Worm (Caenorhabditis elegans) whole organism, L3 larva: Measurements from ENCODE around the gene dtmk-1.

Source experiments
- R02D3.7 ChIP-seq: fragments of 150-350 bp; optimal IDR thresholded peaks from 2 replicates; lab custom pipeline; 2014; ENCODE audit warnings: missing biosample characterization, missing genetic modification characterization
- ceh-9 ChIP-seq: sonication (generic microtip); optimal IDR thresholded peaks from 2 replicates; lab custom pipeline; 2018; ENCODE audit warnings: missing biosample characterization, missing genetic modification characterization
- egl-5 ChIP-seq: fragments of 150-350 bp; optimal IDR thresholded peaks from 2 replicates; lab custom pipeline; 2017; ENCODE audit warnings: missing biosample characterization, missing genetic modification reagents, missing genetic modification characterization, inconsistent platforms
- fkh-10 ChIP-seq: sonication (generic microtip); optimal IDR thresholded peaks from 2 replicates; lab custom pipeline; 2017; ENCODE audit warnings: missing biosample characterization, missing genetic modification reagents, missing genetic modification characterization
- jun-1 ChIP-seq: fragments of 150-350 bp; optimal IDR thresholded peaks from 2 replicates; lab custom pipeline; 2014; ENCODE audit warnings: missing biosample characterization, missing genetic modification reagents, missing genetic modification characterization
- lin-39 ChIP-seq: fragments of 150-350 bp; optimal IDR thresholded peaks from 2 replicates; lab custom pipeline; 2018; ENCODE audit warnings: missing biosample characterization, missing genetic modification reagents, missing genetic modification characterization
- nfya-1 ChIP-seq: sonication (generic microtip); optimal IDR thresholded peaks from 2 replicates; lab custom pipeline; 2017; ENCODE audit warnings: missing genetic modification characterization, mild to moderate bottlenecking, missing compliant biosample characterization, antibody characterized with exemption, moderate library complexity; ENCODE audit not compliant: insufficient read depth
- nhr-12 ChIP-seq: fragments of 150-350 bp; optimal IDR thresholded peaks from 2 replicates; lab custom pipeline; 2014; ENCODE audit warnings: missing biosample characterization, missing genetic modification characterization
- nhr-25 ChIP-seq: sonication (generic microtip); optimal IDR thresholded peaks from 2 replicates; lab custom pipeline; 2017; ENCODE audit warnings: missing biosample characterization, missing genetic modification characterization
- snpc-4 ChIP-seq: fragments of 150-350 bp; optimal IDR thresholded peaks from 2 replicates; lab custom pipeline; 2014; ENCODE audit warnings: missing biosample characterization, missing genetic modification characterization
- unc-39 ChIP-seq: sonication (generic microtip); optimal IDR thresholded peaks from 4 replicates; lab custom pipeline; 2017; ENCODE audit warnings: missing biosample characterization, missing genetic modification characterization
- zag-1 ChIP-seq: fragments of 150-350 bp; optimal IDR thresholded peaks from 2 replicates; lab custom pipeline; 2014; ENCODE audit warnings: missing biosample characterization, missing genetic modification characterization
- ztf-11 ChIP-seq: fragments of 150-350 bp; optimal IDR thresholded peaks from 2 replicates; lab custom pipeline; 2014; ENCODE audit warnings: missing biosample characterization, missing genetic modification characterization

ce11 chrII:9917904-9918303 lies 49.0 kb downstream of the dtmk-1 start, which contains the start of gene C05C10.8:
- TF ChIP-seq egl-5 (tag; lab: Kevin White, UChicago) (no peak), fkh-10 (no peak), ztf-11 (tag; lab: Kevin White, UChicago) (no peak), snpc-4 (tag; lab: Kevin White, UChicago) (no peak), lin-39 (tag; lab: Kevin White, UChicago) (no peak), jun-1 (tag; lab: Kevin White, UChicago) (no peak), unc-39 (tag; lab: Kevin White, UChicago) (no peak), zag-1 (tag; lab: Kevin White, UChicago) (no peak), ceh-9 (no peak), R02D3.7 (tag; lab: Kevin White, UChicago) (no peak), nfya-1 (no peak), nhr-12 (tag; lab: Kevin White, UChicago) (no peak), nhr-25 (no peak)
